Worm (Caenorhabditis elegans) whole organism, L1 larva: ENCODE measurements around the gene Y41C4A.6.

Source experiments
- C16A3.4 ChIP-seq: fragments of 150-350 bp; optimal IDR thresholded peaks from 2 replicates; lab custom pipeline; 2014; ENCODE audit warnings: missing biosample characterization, missing genetic modification characterization
- C34B4.2 ChIP-seq: sonication (generic microtip); optimal IDR thresholded peaks from 2 replicates; lab custom pipeline; 2017; ENCODE audit warnings: mild to moderate bottlenecking, missing genetic modification characterization, missing compliant biosample characterization
- Y116A8C.19 ChIP-seq: sonication (generic microtip); optimal IDR thresholded peaks from 2 replicates; lab custom pipeline; 2016; ENCODE audit warnings: missing compliant biosample characterization, missing genetic modification characterization, borderline replicate concordance
- aha-1 ChIP-seq: fragments of 150-350 bp; optimal IDR thresholded peaks from 2 replicates; lab custom pipeline; 2014; ENCODE audit warnings: missing biosample characterization, missing genetic modification characterization
- aly-2 ChIP-seq: fragments of 150-350 bp; optimal IDR thresholded peaks from 2 replicates; lab custom pipeline; 2014; ENCODE audit warnings: missing biosample characterization, missing genetic modification characterization
- ama-1 ChIP-seq: fragments of 150-350 bp; optimal IDR thresholded peaks from 2 replicates; lab custom pipeline; 2014
- ceh-63 ChIP-seq: fragments of 200-800 bp; sonication (Bioruptor generic); optimal IDR thresholded peaks from 2 replicates; lab custom pipeline; 2018; ENCODE audit warnings: mild to moderate bottlenecking, missing genetic modification characterization, missing compliant biosample characterization
- ceh-8 ChIP-seq: fragments of 200-800 bp; sonication (Bioruptor generic); optimal IDR thresholded peaks from 2 replicates; lab custom pipeline; 2018; ENCODE audit warnings: mild to moderate bottlenecking, missing genetic modification characterization, moderate library complexity, missing compliant biosample characterization
- ceh-82 ChIP-seq, 3 experiments: fragments of 150-350 bp in 1 of 3; sonication (generic microtip) in 2 of 3; optimal IDR thresholded peaks; 2 replicates each; lab custom pipeline; 2014 to 2017; ENCODE audit warnings: missing biosample characterization in 3 of 3, missing genetic modification characterization in 3 of 3
- ceh-88 ChIP-seq: fragments of 200-800 bp; sonication (Bioruptor generic); IDR thresholded peaks from 2 replicates; pipeline ENCODE4 v1.3.6; 2022; ENCODE audit warnings: missing genetic modification characterization, missing compliant biosample characterization
- ceh-90 ChIP-seq: sonication (generic microtip); optimal IDR thresholded peaks from 2 replicates; lab custom pipeline; 2016; ENCODE audit warnings: missing genetic modification characterization, missing compliant biosample characterization
- ces-1 ChIP-seq: fragments of 150-350 bp; optimal IDR thresholded peaks from 2 replicates; lab custom pipeline; 2014; ENCODE audit warnings: missing biosample characterization, missing genetic modification reagents, missing genetic modification characterization
- dsc-1 ChIP-seq: sonication (generic microtip); optimal IDR thresholded peaks from 2 replicates; lab custom pipeline; 2016; ENCODE audit warnings: mild to moderate bottlenecking, missing genetic modification characterization, missing compliant biosample characterization
- efl-1 ChIP-seq, 4 experiments: fragments of 150-350 bp; optimal IDR thresholded peaks in 3 of 4; peaks in 1 of 4; 1 replicate in 1 of 4; 2 replicates in 3 of 4; lab custom pipeline; 2014; ENCODE audit warnings: missing biosample characterization in 2 of 4, missing genetic modification characterization in 2 of 4, missing genetic modification reagents in 2 of 4
- efl-3 ChIP-seq: fragments of 200-800 bp; sonication (Bioruptor generic); optimal IDR thresholded peaks from 2 replicates; lab custom pipeline; 2018; ENCODE audit warnings: mild to moderate bottlenecking, missing genetic modification characterization, missing compliant biosample characterization
- egl-27 ChIP-seq, 2 experiments: fragments of 150-350 bp in 1 of 2; sonication (generic microtip); optimal IDR thresholded peaks; 3 replicates each; lab custom pipeline; 2017 to 2018; ENCODE audit warnings: missing biosample characterization in 2 of 2, missing genetic modification characterization in 2 of 2, missing genetic modification reagents in 2 of 2
- elt-3 ChIP-seq, 6 experiments: fragments of 150-350 bp in 1 of 6; sonication (generic microtip); optimal IDR thresholded peaks; 2 replicates each; lab custom pipeline; 2017 to 2018; ENCODE audit warnings: missing biosample characterization in 6 of 6, missing genetic modification characterization in 6 of 6, inconsistent platforms in 1 of 6
- ets-5 ChIP-seq: fragments of 200-800 bp; sonication (Bioruptor generic); IDR thresholded peaks from 2 replicates; pipeline ENCODE4 v1.3.6; 2022; ENCODE audit warnings: missing genetic modification characterization, missing compliant biosample characterization
- grh-1 ChIP-seq: fragments of 200-800 bp; sonication (Bioruptor generic); IDR thresholded peaks from 2 replicates; pipeline ENCODE4 v1.3.6; 2022; ENCODE audit warnings: missing genetic modification reagents, missing genetic modification characterization, missing compliant biosample characterization
- hlh-4 ChIP-seq: sonication (generic microtip); optimal IDR thresholded peaks from 2 replicates; lab custom pipeline; 2016; ENCODE audit warnings: mild to moderate bottlenecking, missing genetic modification characterization, missing compliant biosample characterization
- hpl-2 ChIP-seq: fragments of 150-350 bp; optimal IDR thresholded peaks from 2 replicates; lab custom pipeline; 2014; ENCODE audit warnings: missing biosample characterization, missing genetic modification reagents, missing genetic modification characterization
- lin-13 ChIP-seq: fragments of 150-350 bp; optimal IDR thresholded peaks from 2 replicates; lab custom pipeline; 2014; ENCODE audit warnings: missing biosample characterization, missing genetic modification reagents, missing genetic modification characterization
- lin-35 ChIP-seq, 2 experiments: fragments of 150-350 bp; optimal IDR thresholded peaks; 2 replicates each; lab custom pipeline; 2014; ENCODE audit warnings: missing biosample characterization in 2 of 2, missing genetic modification characterization in 2 of 2, missing genetic modification reagents in 2 of 2
- lir-3 ChIP-seq: sonication (generic microtip); optimal IDR thresholded peaks from 2 replicates; lab custom pipeline; 2016; ENCODE audit warnings: mild to moderate bottlenecking, missing genetic modification characterization, moderate library complexity, missing compliant biosample characterization; ENCODE audit not compliant: poor library complexity
- mdl-1 ChIP-seq, 2 experiments: fragments of 150-350 bp; optimal IDR thresholded peaks; 2 replicates each; lab custom pipeline; 2014 to 2017; ENCODE audit warnings: missing biosample characterization in 2 of 2, missing genetic modification characterization in 2 of 2, inconsistent platforms in 1 of 2
- mef-2 ChIP-seq: fragments of 150-350 bp; optimal IDR thresholded peaks from 2 replicates; lab custom pipeline; 2014; ENCODE audit warnings: missing biosample characterization, missing genetic modification characterization
- nhr-19 ChIP-seq: fragments of 200-800 bp; sonication (Bioruptor generic); conservative IDR thresholded peaks from 2 replicates; pipeline ENCODE4 v1.3.6; 2022; ENCODE audit warnings: missing genetic modification characterization, missing compliant biosample characterization
- nhr-20 ChIP-seq: sonication (generic microtip); optimal IDR thresholded peaks from 2 replicates; lab custom pipeline; 2016; ENCODE audit warnings: mild to moderate bottlenecking, missing genetic modification characterization, missing compliant biosample characterization
- nhr-47 ChIP-seq: sonication (generic microtip); optimal IDR thresholded peaks from 2 replicates; lab custom pipeline; 2016; ENCODE audit warnings: mild to moderate bottlenecking, missing genetic modification characterization, moderate library complexity, missing compliant biosample characterization
- nhr-71 ChIP-seq: sonication (generic microtip); optimal IDR thresholded peaks from 2 replicates; lab custom pipeline; 2016; ENCODE audit warnings: mild to moderate bottlenecking, missing genetic modification characterization, moderate library complexity, missing compliant biosample characterization
- nhr-77 ChIP-seq: fragments of 150-350 bp; optimal IDR thresholded peaks from 2 replicates; lab custom pipeline; 2014; ENCODE audit warnings: missing biosample characterization, missing genetic modification characterization
- nhr-90 ChIP-seq: sonication (generic microtip); optimal IDR thresholded peaks from 2 replicates; lab custom pipeline; 2016; ENCODE audit warnings: mild to moderate bottlenecking, missing genetic modification characterization, missing compliant biosample characterization; ENCODE audit not compliant: poor library complexity
- pag-3 ChIP-seq: sonication (generic microtip); optimal IDR thresholded peaks from 2 replicates; lab custom pipeline; 2017; ENCODE audit warnings: missing genetic modification characterization, mild to moderate bottlenecking, missing compliant biosample characterization, antibody characterized with exemption, borderline replicate concordance; ENCODE audit not compliant: insufficient read depth
- pax-3 ChIP-seq: fragments of 200-800 bp; sonication (Bioruptor generic); optimal IDR thresholded peaks from 2 replicates; lab custom pipeline; 2018; ENCODE audit warnings: mild to moderate bottlenecking, missing genetic modification characterization, moderate library complexity, missing compliant biosample characterization
- pqm-1 ChIP-seq: sonication (generic microtip); optimal IDR thresholded peaks from 3 replicates; lab custom pipeline; 2017; ENCODE audit warnings: missing biosample characterization, missing genetic modification characterization
- rnt-1 ChIP-seq: sonication (generic microtip); optimal IDR thresholded peaks from 2 replicates; lab custom pipeline; 2016; ENCODE audit warnings: mild to moderate bottlenecking, missing genetic modification characterization, moderate library complexity, missing compliant biosample characterization
- skn-1 ChIP-seq: fragments of 150-350 bp; optimal IDR thresholded peaks from 2 replicates; lab custom pipeline; 2014; ENCODE audit warnings: missing biosample characterization, missing genetic modification characterization
- snpc-4 ChIP-seq: fragments of 150-350 bp; optimal IDR thresholded peaks from 2 replicates; lab custom pipeline; 2014; ENCODE audit warnings: missing biosample characterization, missing genetic modification characterization
- snu-23 ChIP-seq: sonication (generic microtip); optimal IDR thresholded peaks from 2 replicates; lab custom pipeline; 2016; ENCODE audit warnings: missing genetic modification characterization, missing compliant biosample characterization
- sup-37 ChIP-seq: fragments of 200-800 bp; sonication (Bioruptor generic); optimal IDR thresholded peaks from 2 replicates; lab custom pipeline; 2018; ENCODE audit warnings: mild to moderate bottlenecking, missing genetic modification characterization, missing compliant biosample characterization
- tbx-2 ChIP-seq: sonication (generic microtip); optimal IDR thresholded peaks from 2 replicates; lab custom pipeline; 2016; ENCODE audit warnings: missing genetic modification characterization, missing compliant biosample characterization
- tlp-1 ChIP-seq: fragments of 150-350 bp; optimal IDR thresholded peaks from 2 replicates; lab custom pipeline; 2014; ENCODE audit warnings: missing biosample characterization, missing genetic modification characterization
- unc-30 ChIP-seq: sonication (generic microtip); optimal IDR thresholded peaks from 2 replicates; lab custom pipeline; 2017; ENCODE audit warnings: missing biosample characterization, missing genetic modification characterization
- unc-62 ChIP-seq: fragments of 150-350 bp; optimal IDR thresholded peaks from 2 replicates; lab custom pipeline; 2014; ENCODE audit warnings: missing biosample characterization, missing genetic modification reagents, missing genetic modification characterization
- unc-86 ChIP-seq: sonication (generic microtip); optimal IDR thresholded peaks from 2 replicates; lab custom pipeline; 2016; ENCODE audit warnings: missing genetic modification characterization, missing compliant biosample characterization
- unc-98 ChIP-seq: fragments of 200-800 bp; sonication (Bioruptor generic); IDR thresholded peaks from 2 replicates; pipeline ENCODE4 v1.3.6; 2022; ENCODE audit warnings: missing genetic modification characterization, missing compliant biosample characterization
- vab-15 ChIP-seq: sonication (generic microtip); optimal IDR thresholded peaks from 2 replicates; lab custom pipeline; 2017; ENCODE audit warnings: missing genotype, mild to moderate bottlenecking, missing genetic modification characterization, missing compliant biosample characterization
- zag-1 ChIP-seq: fragments of 150-350 bp; optimal IDR thresholded peaks from 2 replicates; lab custom pipeline; 2014; ENCODE audit warnings: missing biosample characterization, missing genetic modification characterization
- zip-4 ChIP-seq: fragments of 200-800 bp; sonication (Bioruptor generic); optimal IDR thresholded peaks from 2 replicates; lab custom pipeline; 2018; ENCODE audit warnings: mild to moderate bottlenecking, missing genetic modification characterization, moderate library complexity, missing compliant biosample characterization
- ztf-4 ChIP-seq: fragments of 150-350 bp; optimal IDR thresholded peaks from 2 replicates; lab custom pipeline; 2014; ENCODE audit warnings: missing biosample characterization, missing genetic modification characterization

The Y41C4A.6 gene

ce11 chrIII:11737527-11737926 is 41.2 kb downstream of the Y41C4A.6 start, which contains the start of gene sup-1:
sup-1 (minus strand) TSS chrIII:11737627.
- TF ChIP-seq nhr-77 (tag; lab: Kevin White, UChicago), result no peak
- no peak for TF ChIP-seq ceh-90 (tag; lab: Kevin White, UChicago)
- no peak for TF ChIP-seq C34B4.2 (tag; lab: Kevin White, UChicago)
- TF ChIP-seq aly-2, result no peak
- TF ChIP-seq ceh-82 (tag; optimal IDR thresholded peaks at IDR 0.05; lab: Kevin White, UChicago), result no peak
- no peak for TF ChIP-seq ama-1 (lab: Kevin White, UChicago)
- no peak for TF ChIP-seq unc-86 (tag; lab: Kevin White, UChicago)
- TF ChIP-seq mef-2 (tag; lab: Kevin White, UChicago), result no peak
- TF ChIP-seq Y116A8C.19, result no peak
- no peak for TF ChIP-seq pqm-1 (tag; lab: Kevin White, UChicago)
- no peak for TF ChIP-seq skn-1 (tag; lab: Kevin White, UChicago)
- TF ChIP-seq pax-3, result no peak
- TF ChIP-seq nhr-47 (tag; lab: Kevin White, UChicago), result no peak
- TF ChIP-seq tlp-1 (tag; lab: Kevin White, UChicago), result no peak
- no peak for TF ChIP-seq mdl-1 (tag; optimal IDR thresholded peaks at IDR 0.05; lab: Kevin White, UChicago)
- no peak for TF ChIP-seq ces-1

ce11 chrIII:11738482-11738881 is 42.1 kb downstream of the Y41C4A.6 start:
- no peak for TF ChIP-seq egl-27 (tag; optimal IDR thresholded peaks at IDR 0.05; lab: Kevin White, UChicago)
- TF ChIP-seq ama-1 (lab: Kevin White, UChicago), result no peak
- no peak for TF ChIP-seq ceh-8 (GFP tag; lab: Kevin White, UChicago)
- no peak for TF ChIP-seq ceh-63 (GFP tag; lab: Kevin White, UChicago)
- no peak for TF ChIP-seq zip-4 (GFP tag; lab: Kevin White, UChicago)
- TF ChIP-seq zag-1 (tag; lab: Kevin White, UChicago), result peak; percentile 28
- TF ChIP-seq snpc-4 (tag; lab: Kevin White, UChicago), result peak; percentile 26
- no peak for TF ChIP-seq pax-3
- peak; percentile 43 to 48 for TF ChIP-seq efl-1 (optimal IDR thresholded peaks at IDR 0.05; lab: Kevin White, UChicago)
- TF ChIP-seq efl-1 (GFP tag; optimal IDR thresholded peaks at IDR 0.05 in 1 of 2; lab: Kevin White, UChicago), result peak; percentile 31 to 33
- no peak for TF ChIP-seq ceh-88 (GFP tag; lab: Robert Waterston, UW)
- no peak for TF ChIP-seq lir-3 (tag; lab: Kevin White, UChicago)
- no peak for TF ChIP-seq hpl-2
- peak; percentile 80 for TF ChIP-seq nhr-71 (tag; lab: Kevin White, UChicago)
- no peak for TF ChIP-seq nhr-77 (tag; lab: Kevin White, UChicago)
- peak; percentile 76 for TF ChIP-seq rnt-1 (tag; lab: Kevin White, UChicago)
- TF ChIP-seq nhr-20 (tag; lab: Kevin White, UChicago), result peak; percentile 57
- no peak for TF ChIP-seq vab-15 (tag; lab: Kevin White, UChicago)
- TF ChIP-seq efl-3 (GFP tag; lab: Kevin White, UChicago), result no peak
- TF ChIP-seq C34B4.2 (tag; lab: Kevin White, UChicago), result no peak
- TF ChIP-seq aha-1, result no peak
- no peak for TF ChIP-seq ets-5 (GFP tag; lab: Robert Waterston, UW)
- TF ChIP-seq unc-30 (tag; lab: Kevin White, UChicago), result no peak
- TF ChIP-seq tbx-2 (tag; lab: Kevin White, UChicago), result peak; percentile 50
- TF ChIP-seq elt-3 (tag; optimal IDR thresholded peaks at IDR 0.05; lab: Kevin White, UChicago), result peak in 2 of 6 experiments; percentile 6 to 65
- TF ChIP-seq snu-23, result peak; percentile 70
- TF ChIP-seq grh-1 (GFP tag; lab: Robert Waterston, UW), result peak; percentile 76
- TF ChIP-seq ceh-82 (tag; optimal IDR thresholded peaks at IDR 0.05; lab: Kevin White, UChicago), result peak in 2 of 3 experiments; percentile 13 to 46
- peak; percentile 44 for TF ChIP-seq dsc-1 (tag; lab: Kevin White, UChicago)
- TF ChIP-seq pag-3 (tag; lab: Kevin White, UChicago), result no peak
- peak; percentile 8 for TF ChIP-seq nhr-90 (tag; lab: Kevin White, UChicago)
- TF ChIP-seq unc-86 (tag; lab: Kevin White, UChicago), result no peak
- TF ChIP-seq sup-37, result no peak
- TF ChIP-seq lin-35 (GFP tag; optimal IDR thresholded peaks at IDR 0.05; lab: Kevin White, UChicago), result peak; percentile 27 to 29
- no peak for TF ChIP-seq pqm-1 (tag; lab: Kevin White, UChicago)
- no peak for TF ChIP-seq unc-62 (GFP tag; lab: Kevin White, UChicago)
- TF ChIP-seq hlh-4 (tag; lab: Kevin White, UChicago), result no peak
- no peak for TF ChIP-seq lin-13 (GFP tag; lab: Kevin White, UChicago)
- TF ChIP-seq C16A3.4 (tag; lab: Kevin White, UChicago), result peak; percentile 29
- TF ChIP-seq nhr-19 (GFP tag; lab: Robert Waterston, UW), result peak; percentile 51
- TF ChIP-seq unc-98 (GFP tag; lab: Robert Waterston, UW), result no peak
- no peak for TF ChIP-seq ztf-4 (tag; lab: Kevin White, UChicago)
